Worm (Caenorhabditis elegans) whole organism, mixed stage, embryonic: ENCODE measurements around the gene C46F2.1.
A peak's percentile ranks its signal among the peaks of the same experiment; 100 is the strongest.

Experiments
- M03D4.4 ChIP-seq: sonication (generic microtip); optimal IDR thresholded peaks from 2 replicates; lab custom pipeline; 2017; ENCODE audit warnings: mild to moderate bottlenecking, missing genetic modification characterization, missing compliant biosample characterization
- bed-3 ChIP-seq: fragments of 200-800 bp; sonication (Bioruptor generic); optimal IDR thresholded peaks from 3 replicates; lab custom pipeline; 2018; ENCODE audit warnings: mild to moderate bottlenecking, missing genetic modification characterization, moderate library complexity, missing compliant biosample characterization
- blmp-1 ChIP-seq: fragments of 150-350 bp; optimal IDR thresholded peaks from 2 replicates; lab custom pipeline; 2014; ENCODE audit warnings: missing biosample characterization, missing genetic modification characterization
- ceh-39 ChIP-seq: fragments of 150-350 bp; optimal IDR thresholded peaks from 2 replicates; lab custom pipeline; 2014; ENCODE audit warnings: missing biosample characterization, missing genetic modification characterization
- ceh-43 ChIP-seq: fragments of 200-800 bp; sonication (Bioruptor generic); optimal IDR thresholded peaks from 2 replicates; lab custom pipeline; 2018; ENCODE audit warnings: mild to moderate bottlenecking, missing genetic modification characterization, moderate library complexity, missing compliant biosample characterization
- ceh-83 ChIP-seq: fragments of 200-800 bp; sonication (Bioruptor generic); optimal IDR thresholded peaks from 2 replicates; lab custom pipeline; 2018; ENCODE audit warnings: mild to moderate bottlenecking, missing genetic modification characterization, missing compliant biosample characterization
- ces-1 ChIP-seq: fragments of 150-350 bp; optimal IDR thresholded peaks from 2 replicates; lab custom pipeline; 2014; ENCODE audit warnings: missing biosample characterization, missing genetic modification reagents, missing genetic modification characterization
- cnd-1 ChIP-seq: fragments of 200-800 bp; sonication (Bioruptor generic); optimal IDR thresholded peaks from 2 replicates; lab custom pipeline; 2018; ENCODE audit warnings: mild to moderate bottlenecking, missing genetic modification characterization, missing compliant biosample characterization
- drap-1 ChIP-seq: fragments of 200-800 bp; sonication (Bioruptor generic); optimal IDR thresholded peaks from 3 replicates; lab custom pipeline; 2018; ENCODE audit warnings: mild to moderate bottlenecking, missing genetic modification characterization, missing compliant biosample characterization
- elt-1 ChIP-seq: sonication (generic microtip); optimal IDR thresholded peaks from 2 replicates; lab custom pipeline; 2017; ENCODE audit warnings: missing genetic modification characterization, mild to moderate bottlenecking, missing compliant biosample characterization, antibody characterized with exemption, moderate library complexity, borderline replicate concordance; ENCODE audit not compliant: insufficient read depth
- elt-3 ChIP-seq: fragments of 150-350 bp; optimal IDR thresholded peaks from 2 replicates; lab custom pipeline; 2014; ENCODE audit warnings: missing biosample characterization, missing genetic modification characterization
- flh-1 ChIP-seq: fragments of 200-800 bp; sonication (Bioruptor generic); optimal IDR thresholded peaks from 2 replicates; lab custom pipeline; 2018; ENCODE audit warnings: mild to moderate bottlenecking, missing genetic modification characterization, moderate library complexity, missing compliant biosample characterization
- ham-2 ChIP-seq: fragments of 200-800 bp; sonication (Bioruptor generic); optimal IDR thresholded peaks from 2 replicates; lab custom pipeline; 2018; ENCODE audit warnings: mild to moderate bottlenecking, missing genetic modification characterization, missing compliant biosample characterization
- hlh-1 ChIP-seq: fragments of 150-350 bp; optimal IDR thresholded peaks from 2 replicates; lab custom pipeline; 2014; ENCODE audit warnings: missing biosample characterization, missing genetic modification reagents, missing genetic modification characterization
- lin-13 ChIP-seq: fragments of 150-350 bp; optimal IDR thresholded peaks from 2 replicates; lab custom pipeline; 2014; ENCODE audit warnings: missing biosample characterization, missing genetic modification characterization
- lsy-2 ChIP-seq: fragments of 150-350 bp; optimal IDR thresholded peaks from 2 replicates; lab custom pipeline; 2014; ENCODE audit warnings: missing biosample characterization, missing genetic modification characterization
- mab-5 ChIP-seq: fragments of 150-350 bp; optimal IDR thresholded peaks from 2 replicates; lab custom pipeline; 2014; ENCODE audit warnings: missing biosample characterization, missing genetic modification characterization
- mep-1 ChIP-seq: fragments of 150-350 bp; optimal IDR thresholded peaks from 2 replicates; lab custom pipeline; 2017; ENCODE audit warnings: missing biosample characterization, missing genetic modification reagents, missing genetic modification characterization, inconsistent platforms
- mls-2 ChIP-seq: sonication (generic microtip); optimal IDR thresholded peaks from 2 replicates; lab custom pipeline; 2016; ENCODE audit warnings: mild to moderate bottlenecking, missing genetic modification characterization, moderate library complexity, missing compliant biosample characterization
- nhr-12 ChIP-seq: fragments of 150-350 bp; optimal IDR thresholded peaks from 2 replicates; lab custom pipeline; 2014; ENCODE audit warnings: missing biosample characterization, missing genetic modification characterization
- nhr-2 ChIP-seq: fragments of 150-350 bp; optimal IDR thresholded peaks from 2 replicates; lab custom pipeline; 2014; ENCODE audit warnings: missing biosample characterization, missing genetic modification characterization
- nhr-237 ChIP-seq: fragments of 150-350 bp; optimal IDR thresholded peaks from 2 replicates; lab custom pipeline; 2014; ENCODE audit warnings: missing biosample characterization, missing genetic modification characterization
- nhr-28 ChIP-seq: fragments of 150-350 bp; optimal IDR thresholded peaks from 2 replicates; lab custom pipeline; 2014; ENCODE audit warnings: missing biosample characterization, missing genetic modification characterization
- pha-4 ChIP-seq: fragments of 150-350 bp; optimal IDR thresholded peaks from 2 replicates; lab custom pipeline; 2018; ENCODE audit warnings: missing biosample characterization, missing genetic modification reagents, missing genetic modification characterization
- sem-2 ChIP-seq: fragments of 200-800 bp; sonication (Bioruptor generic); optimal IDR thresholded peaks from 2 replicates; lab custom pipeline; 2018; ENCODE audit warnings: mild to moderate bottlenecking, missing genetic modification characterization, missing compliant biosample characterization
- snpc-4 ChIP-seq: fragments of 150-350 bp; optimal IDR thresholded peaks from 2 replicates; lab custom pipeline; 2014; ENCODE audit warnings: missing biosample characterization, missing genetic modification characterization
- sptf-1 ChIP-seq: sonication (generic microtip); optimal IDR thresholded peaks from 2 replicates; lab custom pipeline; 2017; ENCODE audit warnings: mild to moderate bottlenecking, missing genetic modification characterization, moderate library complexity, missing compliant biosample characterization
- tbx-8 ChIP-seq: fragments of 200-800 bp; sonication (Bioruptor generic); optimal IDR thresholded peaks from 2 replicates; lab custom pipeline; 2018; ENCODE audit warnings: mild to moderate bottlenecking, missing genetic modification characterization, moderate library complexity, missing compliant biosample characterization
- unc-120 ChIP-seq: sonication (generic microtip); optimal IDR thresholded peaks from 2 replicates; lab custom pipeline; 2017; ENCODE audit warnings: missing genetic modification characterization, missing compliant biosample characterization; ENCODE audit not compliant: poor library complexity, severe bottlenecking
- unc-39 ChIP-seq: fragments of 150-350 bp; optimal IDR thresholded peaks from 2 replicates; lab custom pipeline; 2014; ENCODE audit warnings: missing biosample characterization, missing genetic modification characterization
- unc-62 ChIP-seq: fragments of 150-350 bp; optimal IDR thresholded peaks from 2 replicates; lab custom pipeline; 2014; ENCODE audit warnings: missing biosample characterization, missing genetic modification reagents, missing genetic modification characterization
- zip-8 ChIP-seq: fragments of 150-350 bp; optimal IDR thresholded peaks from 2 replicates; lab custom pipeline; 2014; ENCODE audit warnings: missing biosample characterization, missing genetic modification characterization
- ztf-11 ChIP-seq: fragments of 150-350 bp; optimal IDR thresholded peaks from 2 replicates; lab custom pipeline; 2014; ENCODE audit warnings: missing biosample characterization, missing genetic modification characterization

The C46F2.1 gene

ce11 chrX:8077748-8078147, at the start of gene C46F2.1:
C46F2.1 (plus strand) TSS chrX:8078048.
- TF ChIP-seq nhr-2 (tag; lab: Kevin White, UChicago): no peak
- no peak for TF ChIP-seq mls-2 (tag; lab: Kevin White, UChicago)
- TF ChIP-seq zip-8 (tag; lab: Kevin White, UChicago): no peak
- no peak for TF ChIP-seq unc-120
- TF ChIP-seq sem-2: no peak
- TF ChIP-seq ceh-39: no peak
- no peak for TF ChIP-seq ceh-43 (GFP tag; lab: Kevin White, UChicago)
- TF ChIP-seq blmp-1: no peak
- no peak for TF ChIP-seq snpc-4
- no peak for TF ChIP-seq mab-5 (tag; lab: Kevin White, UChicago)

ce11 chrX:8029080-8029479, 48.8 kb upstream of the C46F2.1 start, which contains the start of gene C34D10.1:
C34D10.1 (plus strand) TSS chrX:8029479.
- peak; percentile 5 for TF ChIP-seq mls-2 (tag; lab: Kevin White, UChicago)
- TF ChIP-seq sptf-1 (tag; lab: Kevin White, UChicago): peak; percentile 28
- TF ChIP-seq nhr-2 (tag; lab: Kevin White, UChicago): no peak
- peak; percentile 47 for TF ChIP-seq unc-120
- no peak for TF ChIP-seq elt-3 (tag; lab: Kevin White, UChicago)
- TF ChIP-seq zip-8 (tag; lab: Kevin White, UChicago): no peak
- TF ChIP-seq ceh-83 (GFP tag; lab: Kevin White, UChicago): no peak
- no peak for TF ChIP-seq nhr-28
- peak; percentile 13 for TF ChIP-seq lsy-2 (tag; lab: Kevin White, UChicago)
- TF ChIP-seq pha-4: peak; percentile 80
- peak; percentile 38 for TF ChIP-seq hlh-1 (tag; lab: Kevin White, UChicago)
- TF ChIP-seq mep-1 (tag; lab: Kevin White, UChicago): peak; percentile 78
- no peak for TF ChIP-seq ceh-43 (GFP tag; lab: Kevin White, UChicago)
- TF ChIP-seq nhr-12 (tag; lab: Kevin White, UChicago): no peak
- TF ChIP-seq ham-2 (GFP tag; lab: Kevin White, UChicago): peak; percentile 44
- TF ChIP-seq lin-13 (tag; lab: Kevin White, UChicago): peak; percentile 43
- TF ChIP-seq nhr-237: peak; percentile 55
- TF ChIP-seq, all 35 proteins: peak for 10

- TF ChIP-seq mls-2 (tag; lab: Kevin White, UChicago) (no peak), ztf-11 (no peak), nhr-2 (tag; lab: Kevin White, UChicago) (no peak), ham-2 (GFP tag; lab: Kevin White, UChicago) (no peak), zip-8 (tag; lab: Kevin White, UChicago) (no peak)
Measured at ce11 chrX:8030032-8030431, 47.8 kb upstream of the C46F2.1 start.

ce11 chrX:8036219-8036883, 41.5 kb upstream of the C46F2.1 start:
- TF ChIP-seq nhr-237 (peak; percentile 99), nhr-28 (no peak), elt-1 (peak; percentile 45), M03D4.4 (tag; lab: Kevin White, UChicago) (peak; percentile 44), sptf-1 (tag; lab: Kevin White, UChicago) (peak; percentile 59), mls-2 (tag; lab: Kevin White, UChicago) (peak; percentile 41), ces-1 (GFP tag; lab: Kevin White, UChicago) (peak; percentile 99), unc-39 (tag; lab: Kevin White, UChicago) (no peak), ham-2 (GFP tag; lab: Kevin White, UChicago) (no peak), ztf-11 (peak; percentile 89), flh-1 (GFP tag; lab: Kevin White, UChicago) (no peak), mep-1 (tag; lab: Kevin White, UChicago) (peak; percentile 80), unc-120 (peak; percentile 81), elt-3 (tag; lab: Kevin White, UChicago) (peak; percentile 64), tbx-8 (GFP tag; lab: Kevin White, UChicago) (peak; percentile 53), cnd-1 (tag; lab: Kevin White, UChicago) (peak; percentile 21), bed-3 (peak; percentile 5), ceh-39 (peak; percentile 94), pha-4 (peak; percentile 80), unc-62 (GFP tag; lab: Kevin White, UChicago) (peak; percentile 75), nhr-2 (tag; lab: Kevin White, UChicago) (peak; percentile 34), lin-13 (tag; lab: Kevin White, UChicago) (peak; percentile 60), drap-1 (GFP tag; lab: Kevin White, UChicago) (peak; percentile 87), hlh-1 (tag; lab: Kevin White, UChicago) (peak; percentile 77), sem-2 (peak; percentile 55), zip-8 (tag; lab: Kevin White, UChicago) (peak; percentile 10), ceh-43 (GFP tag; lab: Kevin White, UChicago) (no peak), mab-5 (tag; lab: Kevin White, UChicago) (peak; percentile 96), blmp-1 (no peak), snpc-4 (no peak), nhr-12 (tag; lab: Kevin White, UChicago) (peak; percentile 54), lsy-2 (tag; lab: Kevin White, UChicago) (peak; percentile 87), ceh-83 (GFP tag; lab: Kevin White, UChicago) (peak; percentile 80)
